Worm (Caenorhabditis elegans): ENCODE results near the gene nhr-36.

ce11 chrV:9224981-9225380, 36.4 kb downstream of the nhr-36 start:
- TF ChIP-seq pqm-1 (tag; optimal IDR thresholded peaks at IDR 0.05) (no peak), egl-5 (tag; optimal IDR thresholded peaks at IDR 0.05) (no peak), elt-1 (tag; optimal IDR thresholded peaks at IDR 0.05) (no peak), R02D3.7 (tag; optimal IDR thresholded peaks at IDR 0.05) (no peak), pha-4 (tag; optimal IDR thresholded peaks at IDR 0.05) (no peak), ztf-11 (tag; optimal IDR thresholded peaks at IDR 0.05) (no peak), ceh-82 (tag; optimal IDR thresholded peaks at IDR 0.05) (no peak), snpc-4 (tag; optimal IDR thresholded peaks at IDR 0.05) (no peak), zag-1 (tag; optimal IDR thresholded peaks at IDR 0.05) (no peak)

All from whole organism, L3 larva.